Worm (Caenorhabditis elegans) whole organism, L1 larva: ENCODE results near the gene btb-10.
A peak's percentile ranks its signal among the peaks of the same experiment; 100 is the strongest.
"Not testable (repeated sequence)": the region's sequence is repeated elsewhere in the genome, so short reads cannot be mapped to it uniquely, and the experiment has no call there.

Experiments used
- C04F5.9 ChIP-seq: sonication (generic microtip); optimal IDR thresholded peaks from 2 replicates; lab custom pipeline; 2016; ENCODE audit warnings: missing genetic modification characterization, missing compliant biosample characterization
- alr-1 ChIP-seq: fragments of 200-800 bp; sonication (Bioruptor generic); optimal IDR thresholded peaks from 2 replicates; lab custom pipeline; 2018; ENCODE audit warnings: borderline replicate concordance, mild to moderate bottlenecking, missing genetic modification characterization, missing compliant biosample characterization
- ama-1 ChIP-seq: fragments of 150-350 bp; optimal IDR thresholded peaks from 2 replicates; lab custom pipeline; 2014
- ceh-8 ChIP-seq: fragments of 200-800 bp; sonication (Bioruptor generic); optimal IDR thresholded peaks from 2 replicates; lab custom pipeline; 2018; ENCODE audit warnings: mild to moderate bottlenecking, missing genetic modification characterization, moderate library complexity, missing compliant biosample characterization
- ceh-82 ChIP-seq, 3 experiments: fragments of 150-350 bp in 1 of 3; sonication (generic microtip) in 2 of 3; optimal IDR thresholded peaks; 2 replicates each; lab custom pipeline; 2014 to 2017; ENCODE audit warnings: missing biosample characterization in 3 of 3, missing genetic modification characterization in 3 of 3
- dpl-1 ChIP-seq, 3 experiments: fragments of 150-350 bp in 2 of 3; sonication (generic microtip) in 1 of 3; optimal IDR thresholded peaks; 2 replicates each; lab custom pipeline; 2014 to 2017; ENCODE audit warnings: missing biosample characterization in 3 of 3, missing genetic modification characterization in 3 of 3, missing genetic modification reagents in 3 of 3
- elt-2 ChIP-seq: sonication (generic microtip); optimal IDR thresholded peaks from 2 replicates; lab custom pipeline; 2016; ENCODE audit warnings: missing genetic modification characterization, mild to moderate bottlenecking, inconsistent platforms, missing compliant biosample characterization, missing genetic modification reagents
- ets-5 ChIP-seq: fragments of 200-800 bp; sonication (Bioruptor generic); IDR thresholded peaks from 2 replicates; pipeline ENCODE4 v1.3.6; 2022; ENCODE audit warnings: missing genetic modification characterization, missing compliant biosample characterization
- fkh-10 ChIP-seq: sonication (generic microtip); optimal IDR thresholded peaks from 2 replicates; lab custom pipeline; 2017; ENCODE audit warnings: missing biosample characterization, missing genetic modification reagents, missing genetic modification characterization
- grh-1 ChIP-seq: fragments of 200-800 bp; sonication (Bioruptor generic); IDR thresholded peaks from 2 replicates; pipeline ENCODE4 v1.3.6; 2022; ENCODE audit warnings: missing genetic modification reagents, missing genetic modification characterization, missing compliant biosample characterization
- irx-1 ChIP-seq: sonication (generic microtip); optimal IDR thresholded peaks from 2 replicates; lab custom pipeline; 2016; ENCODE audit warnings: missing genetic modification characterization, missing compliant biosample characterization
- lin-13 ChIP-seq: fragments of 150-350 bp; optimal IDR thresholded peaks from 2 replicates; lab custom pipeline; 2014; ENCODE audit warnings: missing biosample characterization, missing genetic modification reagents, missing genetic modification characterization
- lin-15B ChIP-seq: fragments of 150-350 bp; sonication (generic microtip); optimal IDR thresholded peaks from 3 replicates; lab custom pipeline; 2014; ENCODE audit warnings: missing biosample characterization, missing genetic modification characterization
- lin-39 ChIP-seq: fragments of 150-350 bp; optimal IDR thresholded peaks from 2 replicates; lab custom pipeline; 2014; ENCODE audit warnings: missing biosample characterization, missing genetic modification reagents, missing genetic modification characterization
- nhr-20 ChIP-seq: sonication (generic microtip); optimal IDR thresholded peaks from 2 replicates; lab custom pipeline; 2016; ENCODE audit warnings: mild to moderate bottlenecking, missing genetic modification characterization, missing compliant biosample characterization
- nhr-71 ChIP-seq: sonication (generic microtip); optimal IDR thresholded peaks from 2 replicates; lab custom pipeline; 2016; ENCODE audit warnings: mild to moderate bottlenecking, missing genetic modification characterization, moderate library complexity, missing compliant biosample characterization
- nhr-90 ChIP-seq: sonication (generic microtip); optimal IDR thresholded peaks from 2 replicates; lab custom pipeline; 2016; ENCODE audit warnings: mild to moderate bottlenecking, missing genetic modification characterization, missing compliant biosample characterization; ENCODE audit not compliant: poor library complexity
- skn-1 ChIP-seq: fragments of 150-350 bp; optimal IDR thresholded peaks from 2 replicates; lab custom pipeline; 2014; ENCODE audit warnings: missing biosample characterization, missing genetic modification characterization
- xbp-1 ChIP-seq: sonication (generic microtip); optimal IDR thresholded peaks from 2 replicates; lab custom pipeline; 2016; ENCODE audit warnings: missing genetic modification characterization, missing compliant biosample characterization

btb-10 gene

DNA sequence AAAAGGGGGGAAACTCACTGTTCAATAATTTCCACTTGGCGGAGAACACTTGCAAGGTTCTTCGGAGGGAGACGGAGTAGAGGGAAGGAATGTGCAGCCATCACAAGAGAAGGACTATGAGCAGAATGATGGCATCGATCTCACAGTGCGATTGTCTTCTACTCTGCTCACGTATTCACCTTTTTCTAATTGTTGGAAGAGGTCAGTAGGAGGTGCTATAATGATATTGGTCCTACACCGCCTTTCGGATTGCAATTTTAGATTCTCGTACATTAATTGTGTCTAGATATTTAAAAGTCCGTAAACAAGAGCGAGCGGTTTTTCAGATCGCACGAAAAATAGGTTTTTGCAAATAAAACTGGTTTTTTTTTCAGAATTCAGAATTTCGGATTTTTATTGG, 20.1 kb downstream of the btb-10 start, which contains the start of gene fbxb-39:
TSS of gene fbxb-39 (minus strand) at position 101 of the 400 bp plus-strand sequence.
- TF ChIP-seq lin-15B (tag; lab: Kevin White, UChicago) (no peak), nhr-71 (no peak), ama-1 (no peak), fkh-10 (GFP tag; lab: Kevin White, UChicago) (no peak), irx-1 (tag; lab: Kevin White, UChicago) (no peak), nhr-20 (tag; lab: Kevin White, UChicago) (no peak), lin-13 (GFP tag; lab: Kevin White, UChicago) (no peak), skn-1 (tag; lab: Kevin White, UChicago) (no peak), alr-1 (tag; lab: Kevin White, UChicago) (no peak)

DNA sequence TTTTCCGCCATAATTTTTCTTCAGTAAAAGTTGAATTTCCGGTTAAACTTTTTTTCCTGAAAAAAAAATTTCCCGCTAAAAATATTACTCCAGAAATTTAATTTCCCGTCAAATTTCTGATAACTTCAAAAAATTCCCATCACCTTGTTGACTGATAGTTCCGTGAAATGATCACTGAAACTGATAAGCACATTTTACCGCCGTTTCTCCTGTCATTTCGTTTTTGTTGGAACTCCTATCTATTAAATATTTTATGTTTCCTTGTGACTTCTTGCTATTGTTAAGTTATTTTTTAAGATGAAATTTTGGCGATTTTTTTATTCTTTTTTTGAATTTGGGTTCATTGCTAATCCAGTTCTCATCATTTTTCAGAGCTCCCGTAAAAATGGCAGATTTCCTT, 32.0 kb downstream of the btb-10 start, which contains the start of gene math-34:
TSS of gene math-34 (plus strand) at position 371 of the 400 bp plus-strand sequence.
- TF ChIP-seq elt-2 (tag; lab: Kevin White, UChicago): peak; percentile 20
- no peak for TF ChIP-seq ceh-82 (tag; optimal IDR thresholded peaks at IDR 0.05; lab: Kevin White, UChicago)

DNA sequence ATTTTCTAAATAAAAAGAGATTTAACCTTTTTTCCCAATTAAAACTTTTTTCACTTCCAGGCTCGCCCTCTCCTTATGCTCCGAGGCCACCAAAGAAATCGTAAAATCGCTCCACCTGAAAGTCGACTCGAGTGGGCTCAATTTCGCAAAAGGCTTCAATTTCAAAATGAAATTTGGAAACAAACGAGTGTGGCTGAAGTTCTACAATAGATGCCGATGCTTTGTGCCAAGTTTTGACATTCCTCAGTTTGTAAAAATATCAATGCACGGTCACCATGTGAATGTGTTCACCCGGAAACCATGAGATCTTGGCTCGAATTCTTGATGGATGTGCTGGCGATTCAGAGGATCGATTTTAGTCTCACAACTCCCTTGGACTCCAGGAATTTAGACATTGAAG, 33.9 kb downstream of the btb-10 start, which contains the start of gene M01D1.12:
TSS of gene M01D1.12 (plus strand) at position 301 of the 400 bp plus-strand sequence.
- no peak for TF ChIP-seq fkh-10 (GFP tag; lab: Kevin White, UChicago)
- no peak for TF ChIP-seq C04F5.9
- TF ChIP-seq grh-1 (GFP tag; lab: Robert Waterston, UW): no peak
- TF ChIP-seq ets-5: no peak
- TF ChIP-seq nhr-90 (tag; lab: Kevin White, UChicago): no peak
- no peak for TF ChIP-seq dpl-1 (GFP tag; optimal IDR thresholded peaks at IDR 0.05; lab: Kevin White, UChicago)

DNA sequence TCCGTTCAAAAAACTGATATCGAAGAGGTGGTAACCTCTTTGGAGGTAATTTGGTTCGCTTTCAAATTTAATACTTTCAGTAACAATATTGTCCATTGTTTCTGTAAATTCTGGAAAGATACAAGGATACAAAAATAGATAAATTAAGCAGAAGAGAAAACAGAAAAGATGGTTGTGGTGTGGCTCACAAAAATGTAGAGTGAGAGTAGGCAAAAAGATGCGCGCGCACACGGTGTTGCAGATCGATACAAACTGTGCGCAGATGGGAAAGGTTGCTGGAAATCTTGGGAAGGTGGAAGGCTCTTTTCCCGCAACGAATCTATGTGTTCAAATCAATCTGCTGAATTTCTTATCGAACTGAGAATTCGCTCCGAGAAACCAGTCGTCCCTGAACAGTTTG, 35.9 kb downstream of the btb-10 start, which contains the start of gene btb-11:
TSS of gene btb-11 (minus strand) at position 101 of the 400 bp plus-strand sequence.
- TF ChIP-seq ceh-8 (GFP tag; lab: Kevin White, UChicago); lin-39; xbp-1 (tag; lab: Kevin White, UChicago): not testable (repeated sequence)
